Worm (Caenorhabditis elegans) whole organism, late embryonic: ENCODE results near the gene rabs-5.

Experiments used
- ama-1 ChIP-seq: fragments of 150-350 bp; optimal IDR thresholded peaks from 2 replicates; lab custom pipeline; 2014
- hlh-30 ChIP-seq: sonication (generic microtip); optimal IDR thresholded peaks from 2 replicates; lab custom pipeline; 2017; ENCODE audit warnings: antibody characterized with exemption, missing genetic modification characterization, missing compliant biosample characterization; ENCODE audit not compliant: insufficient read depth
- lim-6 ChIP-seq: sonication (generic microtip); optimal IDR thresholded peaks from 2 replicates; lab custom pipeline; 2016; ENCODE audit warnings: missing genetic modification characterization, missing compliant biosample characterization
- mec-3 ChIP-seq: sonication (generic microtip); optimal IDR thresholded peaks from 2 replicates; lab custom pipeline; 2016; ENCODE audit warnings: borderline replicate concordance, missing genetic modification characterization, missing compliant biosample characterization
- nfya-1 ChIP-seq: sonication (generic microtip); optimal IDR thresholded peaks from 2 replicates; lab custom pipeline; 2017; ENCODE audit warnings: missing genetic modification characterization, mild to moderate bottlenecking, missing compliant biosample characterization, antibody characterized with exemption, moderate library complexity
- nhr-11 ChIP-seq: fragments of 150-350 bp; optimal IDR thresholded peaks from 2 replicates; lab custom pipeline; 2014; ENCODE audit warnings: missing biosample characterization, missing genetic modification characterization
- nhr-232 ChIP-seq: sonication (generic microtip); optimal IDR thresholded peaks from 2 replicates; lab custom pipeline; 2016; ENCODE audit warnings: missing genetic modification characterization, missing compliant biosample characterization
- npax-4 ChIP-seq: sonication (generic microtip); optimal IDR thresholded peaks from 2 replicates; lab custom pipeline; 2016; ENCODE audit warnings: missing genetic modification characterization, missing compliant biosample characterization
- pax-1 ChIP-seq: fragments of 150-350 bp; optimal IDR thresholded peaks from 2 replicates; lab custom pipeline; 2014; ENCODE audit warnings: missing biosample characterization, missing genetic modification characterization
- tbx-2 ChIP-seq: sonication (generic microtip); optimal IDR thresholded peaks from 2 replicates; lab custom pipeline; 2016; ENCODE audit warnings: missing genetic modification characterization, missing compliant biosample characterization
- ttx-3 ChIP-seq: sonication (generic microtip); optimal IDR thresholded peaks from 2 replicates; lab custom pipeline; 2016; ENCODE audit warnings: missing genetic modification reagents, missing genetic modification characterization, missing compliant biosample characterization

- TF ChIP-seq hlh-30 (tag; lab: Kevin White, UChicago) (no peak), lim-6 (no peak), tbx-2 (tag; lab: Kevin White, UChicago) (no peak), pax-1 (tag; lab: Kevin White, UChicago) (no peak), nhr-232 (no peak), nhr-11 (tag; lab: Kevin White, UChicago) (no peak), npax-4 (tag; lab: Kevin White, UChicago) (no peak), mec-3 (tag; lab: Kevin White, UChicago) (no peak), ttx-3 (tag; lab: Kevin White, UChicago) (no peak), nfya-1 (no peak), ama-1 (lab: Kevin White, UChicago) (no peak)
Observed at ce11 chrIV:8118790-8119189, 11.4 kb upstream of the rabs-5 start, which contains the start of gene F42G8.8.
